Fruit fly (Drosophila melanogaster): ENCODE results near the gene CG34116.

CG34116 gene

dm6 chr3L:19834143-19834794 is 28.4 kb upstream of the CG34116 start, which contains the start of the genes trc and CG32221:
trc (minus strand) TSS chr3L:19834304.
CG32221 (plus strand) TSS chr3L:19834670.
- peak; percentile 58 for TF ChIP-seq Snoo (tag; optimal IDR thresholded peaks at IDR 0.05)
- TF ChIP-seq CG15710 (tag; optimal IDR thresholded peaks at IDR 0.05) = no peak
- no peak for TF ChIP-seq CG8159 (tag; optimal IDR thresholded peaks at IDR 0.05)
- no peak for TF ChIP-seq rn (GFP tag; IDR thresholded peaks at IDR 0.05)
- no peak for TF ChIP-seq EcR (GFP tag; optimal IDR thresholded peaks at IDR 0.05)
- no peak for TF ChIP-seq Pif1A (GFP tag; optimal IDR thresholded peaks at IDR 0.05)
- no peak for TF ChIP-seq gl (tag; optimal IDR thresholded peaks at IDR 0.05)
- no peak for TF ChIP-seq CG10348 (GFP tag; IDR thresholded peaks at IDR 0.05)
- no peak for TF ChIP-seq CG13204 (GFP tag; optimal IDR thresholded peaks at IDR 0.05)
- TF ChIP-seq CG4496 (GFP tag; IDR thresholded peaks at IDR 0.05) = 0 out of 3 replicates have a peak, but pooled peaks have one; percentile 41

- TF ChIP-seq gl (tag; optimal IDR thresholded peaks at IDR 0.05) = peak; percentile 73
- no peak for TF ChIP-seq rn (GFP tag; IDR thresholded peaks at IDR 0.05)
- no peak for TF ChIP-seq fd96Ca (GFP tag; IDR thresholded peaks at IDR 0.05)
- TF ChIP-seq CG8301 (tag; optimal IDR thresholded peaks at IDR 0.05) = no peak
- peak; percentile 52 for TF ChIP-seq EcR (GFP tag; optimal IDR thresholded peaks at IDR 0.05)
- TF ChIP-seq Snoo (tag; optimal IDR thresholded peaks at IDR 0.05) = no peak
- TF ChIP-seq Ets98B (GFP tag; IDR thresholded peaks at IDR 0.05) = no peak; the same call in 1 of the 2 replicates
- no peak for TF ChIP-seq CG17806 (tag; optimal IDR thresholded peaks at IDR 0.05)
- peak; percentile 19 for TF ChIP-seq CG15710 (tag; optimal IDR thresholded peaks at IDR 0.05)
- no peak for TF ChIP-seq CG12605 (GFP tag; IDR thresholded peaks at IDR 0.05)
- peak; percentile 0 for TF ChIP-seq CG9948 (tag; optimal IDR thresholded peaks at IDR 0.05)
- TF ChIP-seq CG4496 (GFP tag; IDR thresholded peaks at IDR 0.05) = 0 out of 3 replicates have a peak, but pooled peaks have one; percentile 34
- TF ChIP-seq Pif1B (GFP tag; optimal IDR thresholded peaks at IDR 0.05) = no peak
Measured at dm6 chr3L:19833227-19833626, 27.4 kb upstream of the CG34116 start.

- no peak for TF ChIP-seq CG12605 (GFP tag; IDR thresholded peaks at IDR 0.05)
- no peak for TF ChIP-seq CG17806 (tag; optimal IDR thresholded peaks at IDR 0.05)
- TF ChIP-seq CG9948 (tag; optimal IDR thresholded peaks at IDR 0.05) = no peak
- TF ChIP-seq Ets98B (GFP tag; IDR thresholded peaks at IDR 0.05) = no peak
- no peak for TF ChIP-seq CG34367 (tag; optimal IDR thresholded peaks at IDR 0.05)
- no peak for TF ChIP-seq Snoo (tag; optimal IDR thresholded peaks at IDR 0.05)
- no peak for TF ChIP-seq CG32121 (GFP tag; IDR thresholded peaks at IDR 0.05)
- TF ChIP-seq CG8159 (tag; optimal IDR thresholded peaks at IDR 0.05) = no peak
Measured at dm6 chr3L:19818701-19819100, 12.9 kb upstream of the CG34116 start.

- TF ChIP-seq CG32121 (GFP tag; IDR thresholded peaks at IDR 0.05) (0 out of 2 replicates have a peak, but pooled peaks have one; percentile 37), CG10348 (GFP tag; IDR thresholded peaks at IDR 0.05) (no peak), fd96Ca (GFP tag; IDR thresholded peaks at IDR 0.05) (peak; percentile 45; the same call in 1 of the 3 replicates), D1 (tag; optimal IDR thresholded peaks at IDR 0.05) (no peak), CG34367 (tag; optimal IDR thresholded peaks at IDR 0.05) (peak; percentile 53), CG4496 (GFP tag; IDR thresholded peaks at IDR 0.05) (peak; percentile 66; the same call in 1 of the 3 replicates), CG14655 (GFP tag; optimal IDR thresholded peaks at IDR 0.05) (no peak), rn (GFP tag; IDR thresholded peaks at IDR 0.05) (0 out of 2 replicates have a peak, but pooled peaks have one; percentile 26), CG13204 (GFP tag; optimal IDR thresholded peaks at IDR 0.05) (no peak), Pif1A (GFP tag; optimal IDR thresholded peaks at IDR 0.05) (no peak), CG17806 (tag; optimal IDR thresholded peaks at IDR 0.05) (peak; percentile 51), EcR (GFP tag; optimal IDR thresholded peaks at IDR 0.05) (no peak), CG15710 (tag; optimal IDR thresholded peaks at IDR 0.05) (peak; percentile 68), CG12605 (GFP tag; IDR thresholded peaks at IDR 0.05) (no peak), CG8159 (tag; optimal IDR thresholded peaks at IDR 0.05) (no peak), CG9948 (tag; optimal IDR thresholded peaks at IDR 0.05) (peak; percentile 63), Ets98B (GFP tag; IDR thresholded peaks at IDR 0.05) (no peak; the same call in 1 of the 2 replicates), Pif1B (GFP tag; optimal IDR thresholded peaks at IDR 0.05) (no peak), Snoo (tag; optimal IDR thresholded peaks at IDR 0.05) (peak; percentile 61), CG8301 (tag; optimal IDR thresholded peaks at IDR 0.05) (peak; percentile 51), gl (tag; optimal IDR thresholded peaks at IDR 0.05) (no peak)
Measured at dm6 chr3L:19817807-19818531, 12.1 kb upstream of the CG34116 start, which contains the start of the genes Fibp and Deaf1. Fibp (minus strand) TSS chr3L:19817967. Deaf1 (plus strand) TSS chr3L:19818174.

- peak; percentile 32; the same call in 1 of the 2 replicates for TF ChIP-seq CG32121 (GFP tag; IDR thresholded peaks at IDR 0.05)
- no peak for TF ChIP-seq Pif1A (GFP tag; optimal IDR thresholded peaks at IDR 0.05)
- TF ChIP-seq Ets98B (GFP tag; IDR thresholded peaks at IDR 0.05) = peak; percentile 64; the same call in 1 of the 2 replicates
- TF ChIP-seq CG4496 (GFP tag; IDR thresholded peaks at IDR 0.05) = peak; percentile 70
- TF ChIP-seq fd96Ca (GFP tag; IDR thresholded peaks at IDR 0.05) = no peak; the same call in 2 of the 3 replicates
- TF ChIP-seq Snoo (tag; optimal IDR thresholded peaks at IDR 0.05) = peak; percentile 34
- TF ChIP-seq CG15710 (tag; optimal IDR thresholded peaks at IDR 0.05) = peak; percentile 1
- peak; percentile 64 for TF ChIP-seq CG12605 (GFP tag; IDR thresholded peaks at IDR 0.05)
Measured at dm6 chr3L:19815472-19816150, 9.8 kb upstream of the CG34116 start, which contains the start of gene cyc. cyc (minus strand) TSS chr3L:19815938.

Measured in whole organism, pupa.